Fruit fly (Drosophila melanogaster) whole organism, embryonic: ENCODE results near the gene BCAS2.
"Not testable (repeated sequence)": the region's sequence is repeated elsewhere in the genome, so short reads cannot be mapped to it uniquely, and the experiment has no call there.

Experiments
- CG7556 ChIP-seq: fragments of 200-800 bp; sonication (Bioruptor generic); optimal IDR thresholded peaks from 2 replicates; lab custom pipeline; 2017; ENCODE audit warnings: missing biosample characterization, mild to moderate bottlenecking, missing genetic modification characterization
- Jarid2 ChIP-seq: fragments of 200-800 bp; sonication (Bioruptor generic); optimal IDR thresholded peaks from 3 replicates; lab custom pipeline; 2017; ENCODE audit warnings: mild to moderate bottlenecking, missing biosample characterization, missing genetic modification reagents, missing genetic modification characterization
- NC2β ChIP-seq: fragments of 200-800 bp; sonication (Bioruptor generic); optimal IDR thresholded peaks from 2 replicates; lab custom pipeline; 2016; ENCODE audit warnings: missing biosample characterization, missing genetic modification characterization

dm6 chr3R:27959145-27959544 lies 37.0 kb upstream of the BCAS2 start, which contains the start of the genes CG42487 and CG4884:
- TF ChIP-seq NC2β; CG7556; Jarid2 (GFP tag; lab: Kevin White, UChicago): not testable (repeated sequence)
